Worm (Caenorhabditis elegans): Measurements from ENCODE around the gene sgk-1.

The sgk-1 gene

DNA sequence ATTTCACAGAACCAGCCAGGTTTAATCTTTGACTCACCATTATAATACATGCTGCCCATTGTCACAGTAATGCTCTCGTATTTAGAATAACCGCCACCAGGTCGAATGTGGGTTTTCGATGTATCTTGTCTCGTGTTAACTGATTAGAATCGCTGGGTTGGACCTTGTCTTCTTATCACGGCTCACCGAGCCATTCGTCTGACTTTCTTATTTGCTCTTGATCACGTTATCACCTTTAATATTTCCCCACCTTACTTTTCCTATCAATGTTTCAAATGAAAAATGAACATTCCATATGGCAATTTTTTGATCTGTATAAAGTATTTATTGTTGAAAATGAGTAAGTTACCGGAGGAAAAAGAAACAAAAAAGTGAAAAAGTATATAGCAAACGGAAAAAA is at the start of gene sgk-1:
Gene sgk-1, minus strand, starts transcription at position 130 of the 400 bp plus-strand sequence.
- TF ChIP-seq zip-11 (GFP tag; IDR thresholded peaks at IDR 0.05) (no peak), F37D6.2 (tag; optimal IDR thresholded peaks at IDR 0.05) (no peak), Y48G9A.11 (GFP tag; IDR thresholded peaks at IDR 0.05) (no peak), nhr-102 (tag; optimal IDR thresholded peaks at IDR 0.05) (no peak), zag-1 (tag; optimal IDR thresholded peaks at IDR 0.05) (no peak), nhr-48 (tag; optimal IDR thresholded peaks at IDR 0.05) (no peak), nhr-77 (tag; optimal IDR thresholded peaks at IDR 0.05) (no peak), aha-1 (tag) (no peak), nhr-25 (tag; optimal IDR thresholded peaks at IDR 0.05; ENCODE audit: borderline replicate concordance, insufficient read depth) (no peak), daf-19 (GFP tag; conservative IDR thresholded peaks at IDR 0.05) (no peak), dve-1 (tag; optimal IDR thresholded peaks at IDR 0.05; ENCODE audit: insufficient read depth) (peak; percentile 40), hlh-11 (tag; optimal IDR thresholded peaks at IDR 0.05) (peak; percentile 44), unc-62 (GFP tag; optimal IDR thresholded peaks at IDR 0.05 in 1 of 2) (peak in 1 of 2 experiments; percentile 6), unc-62 (tag; optimal IDR thresholded peaks at IDR 0.05) (no peak), hlh-30 (tag; optimal IDR thresholded peaks at IDR 0.05; ENCODE audit: insufficient read depth) (peak; percentile 27), dmd-6 (GFP tag; IDR thresholded peaks at IDR 0.05) (0 out of 2 replicates have a peak, but pooled peaks have one; percentile 31), snpc-4 (tag; optimal IDR thresholded peaks at IDR 0.05) (no peak), dmd-8 (GFP tag; IDR thresholded peaks at IDR 0.05) (no peak), pqm-1 (tag; optimal IDR thresholded peaks at IDR 0.05) (peak; percentile 57), zfp-3 (GFP tag; conservative IDR thresholded peaks at IDR 0.05) (no peak), mxl-2 (GFP tag; conservative IDR thresholded peaks at IDR 0.05) (no peak), daf-12 (tag; optimal IDR thresholded peaks at IDR 0.05) (no peak), mep-1 (tag; optimal IDR thresholded peaks at IDR 0.05) (no peak), ZK546.5 (tag; optimal IDR thresholded peaks at IDR 0.05) (no peak), ctbp-1 (GFP tag; IDR thresholded peaks at IDR 0.05) (no peak), snpc-1.2 (GFP tag; IDR thresholded peaks at IDR 0.05) (no peak), dpl-1 (GFP tag; optimal IDR thresholded peaks at IDR 0.05) (no peak), unc-39 (tag; optimal IDR thresholded peaks at IDR 0.05) (no peak), gei-8 (GFP tag; optimal IDR thresholded peaks at IDR 0.05) (no peak), hmg-1.1 (GFP tag; IDR thresholded peaks at IDR 0.05) (no peak), pha-4 (GFP tag; IDR thresholded peaks at IDR 0.05) (no peak), pha-4 (tag; optimal IDR thresholded peaks at IDR 0.05) (no peak), mdt-29 (GFP tag; IDR thresholded peaks at IDR 0.05) (no peak), nhr-237 (tag; optimal IDR thresholded peaks at IDR 0.05) (no peak), lsy-2 (tag; optimal IDR thresholded peaks at IDR 0.05) (no peak), jun-1 (tag; optimal IDR thresholded peaks at IDR 0.05) (no peak), ceh-20 (GFP tag; IDR thresholded peaks at IDR 0.05) (no peak), madf-9 (GFP tag; conservative IDR thresholded peaks at IDR 0.05) (no peak)

DNA sequence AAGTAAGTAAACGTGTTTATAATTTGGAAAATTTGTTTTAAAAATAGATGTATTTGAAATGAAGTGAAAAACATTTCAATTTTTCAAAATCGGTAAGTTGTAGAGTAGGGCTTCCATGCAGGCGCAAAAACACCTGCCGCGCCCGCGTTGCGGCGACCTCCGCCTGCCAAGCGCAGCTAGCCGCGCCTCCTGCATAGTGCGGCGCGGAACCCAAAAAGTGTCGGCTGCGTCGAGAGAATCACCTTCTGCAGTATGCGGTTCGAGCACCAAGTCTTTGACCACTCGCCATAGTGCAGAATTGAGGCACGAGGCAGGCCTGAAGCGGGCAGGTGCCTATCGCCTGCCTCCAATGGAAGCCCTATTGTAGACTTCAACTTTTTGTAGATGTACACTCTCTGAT is 47.8 kb upstream of the sgk-1 start:
- TF ChIP-seq ceh-32 (tag; optimal IDR thresholded peaks at IDR 0.05; ENCODE audit: poor library complexity) (no peak), mdt-29 (GFP tag; IDR thresholded peaks at IDR 0.05) (no peak), php-3 (GFP tag; IDR thresholded peaks at IDR 0.05) (no peak), egl-43 (GFP tag; IDR thresholded peaks at IDR 0.05) (0 out of 2 replicates have a peak, but pooled peaks have one; percentile 47), lsy-2 (tag; optimal IDR thresholded peaks at IDR 0.05) (no peak), daf-16 (GFP tag; optimal IDR thresholded peaks at IDR 0.05) (no peak), daf-16 (tag; optimal IDR thresholded peaks at IDR 0.05) (no peak), nhr-11 (tag; optimal IDR thresholded peaks at IDR 0.05) (no peak), set-16 (GFP tag; IDR thresholded peaks at IDR 0.05) (peak; percentile 93), nhr-237 (tag; optimal IDR thresholded peaks at IDR 0.05) (no peak), nhr-42 (GFP tag; IDR thresholded peaks at IDR 0.05) (no peak), dmd-6 (GFP tag; IDR thresholded peaks at IDR 0.05) (no peak), lin-13 (GFP tag; optimal IDR thresholded peaks at IDR 0.05) (no peak), madf-9 (GFP tag; conservative IDR thresholded peaks at IDR 0.05) (no peak), arid-1 (GFP tag; conservative IDR thresholded peaks at IDR 0.05) (no peak), ztf-7 (tag; optimal IDR thresholded peaks at IDR 0.05) (no peak)
